Worm (Caenorhabditis elegans) whole organism, L1 larva: ENCODE results near the gene lelo-3.
A peak's percentile ranks its signal among the peaks of the same experiment; 100 is the strongest.

ENCODE experiments used
- C34B4.2 ChIP-seq: sonication (generic microtip); optimal IDR thresholded peaks from 2 replicates; lab custom pipeline; 2017; ENCODE audit warnings: mild to moderate bottlenecking, missing genetic modification characterization, missing compliant biosample characterization
- Y116A8C.19 ChIP-seq: sonication (generic microtip); optimal IDR thresholded peaks from 2 replicates; lab custom pipeline; 2016; ENCODE audit warnings: missing compliant biosample characterization, missing genetic modification characterization, borderline replicate concordance
- alr-1 ChIP-seq: fragments of 200-800 bp; sonication (Bioruptor generic); optimal IDR thresholded peaks from 2 replicates; lab custom pipeline; 2018; ENCODE audit warnings: borderline replicate concordance, mild to moderate bottlenecking, missing genetic modification characterization, missing compliant biosample characterization
- aly-2 ChIP-seq: fragments of 150-350 bp; optimal IDR thresholded peaks from 2 replicates; lab custom pipeline; 2014; ENCODE audit warnings: missing biosample characterization, missing genetic modification characterization
- ama-1 ChIP-seq: fragments of 150-350 bp; optimal IDR thresholded peaks from 2 replicates; lab custom pipeline; 2014
- blmp-1 ChIP-seq: fragments of 150-350 bp; optimal IDR thresholded peaks from 2 replicates; lab custom pipeline; 2014; ENCODE audit warnings: missing biosample characterization, missing genetic modification characterization
- ceh-63 ChIP-seq: fragments of 200-800 bp; sonication (Bioruptor generic); optimal IDR thresholded peaks from 2 replicates; lab custom pipeline; 2018; ENCODE audit warnings: mild to moderate bottlenecking, missing genetic modification characterization, missing compliant biosample characterization
- ceh-8 ChIP-seq: fragments of 200-800 bp; sonication (Bioruptor generic); optimal IDR thresholded peaks from 2 replicates; lab custom pipeline; 2018; ENCODE audit warnings: mild to moderate bottlenecking, missing genetic modification characterization, moderate library complexity, missing compliant biosample characterization
- ces-1 ChIP-seq: fragments of 150-350 bp; optimal IDR thresholded peaks from 2 replicates; lab custom pipeline; 2014; ENCODE audit warnings: missing biosample characterization, missing genetic modification reagents, missing genetic modification characterization
- dpl-1 ChIP-seq, 3 experiments: fragments of 150-350 bp in 2 of 3; sonication (generic microtip) in 1 of 3; optimal IDR thresholded peaks; 2 replicates each; lab custom pipeline; 2014 to 2017; ENCODE audit warnings: missing biosample characterization in 3 of 3, missing genetic modification characterization in 3 of 3, missing genetic modification reagents in 3 of 3
- dsc-1 ChIP-seq: sonication (generic microtip); optimal IDR thresholded peaks from 2 replicates; lab custom pipeline; 2016; ENCODE audit warnings: mild to moderate bottlenecking, missing genetic modification characterization, missing compliant biosample characterization
- efl-3 ChIP-seq: fragments of 200-800 bp; sonication (Bioruptor generic); optimal IDR thresholded peaks from 2 replicates; lab custom pipeline; 2018; ENCODE audit warnings: mild to moderate bottlenecking, missing genetic modification characterization, missing compliant biosample characterization
- elt-2 ChIP-seq: sonication (generic microtip); optimal IDR thresholded peaks from 2 replicates; lab custom pipeline; 2016; ENCODE audit warnings: missing genetic modification characterization, mild to moderate bottlenecking, inconsistent platforms, missing compliant biosample characterization, missing genetic modification reagents
- elt-3 ChIP-seq, 6 experiments: fragments of 150-350 bp in 1 of 6; sonication (generic microtip); optimal IDR thresholded peaks; 2 replicates each; lab custom pipeline; 2017 to 2018; ENCODE audit warnings: missing biosample characterization in 6 of 6, missing genetic modification characterization in 6 of 6, inconsistent platforms in 1 of 6
- ets-5 ChIP-seq: fragments of 200-800 bp; sonication (Bioruptor generic); IDR thresholded peaks from 2 replicates; pipeline ENCODE4 v1.3.6; 2022; ENCODE audit warnings: missing genetic modification characterization, missing compliant biosample characterization
- fkh-4 ChIP-seq: sonication (generic microtip); optimal IDR thresholded peaks from 2 replicates; lab custom pipeline; 2016; ENCODE audit warnings: missing compliant biosample characterization, missing genetic modification characterization, borderline replicate concordance
- grh-1 ChIP-seq: fragments of 200-800 bp; sonication (Bioruptor generic); IDR thresholded peaks from 2 replicates; pipeline ENCODE4 v1.3.6; 2022; ENCODE audit warnings: missing genetic modification reagents, missing genetic modification characterization, missing compliant biosample characterization
- hlh-17 ChIP-seq: fragments of 200-800 bp; sonication (Bioruptor generic); optimal IDR thresholded peaks from 2 replicates; lab custom pipeline; 2018; ENCODE audit warnings: missing genetic modification characterization, mild to moderate bottlenecking, missing compliant biosample characterization, moderate library complexity, borderline replicate concordance
- isw-1 ChIP-seq: fragments of 200-800 bp; sonication (Bioruptor generic); IDR thresholded peaks from 2 replicates; pipeline ENCODE4 v1.3.6; 2022; ENCODE audit warnings: missing genetic modification characterization, missing compliant biosample characterization
- jun-1 ChIP-seq: fragments of 150-350 bp; optimal IDR thresholded peaks from 2 replicates; lab custom pipeline; 2014; ENCODE audit warnings: missing biosample characterization, missing genetic modification reagents, missing genetic modification characterization
- lin-13 ChIP-seq: fragments of 150-350 bp; optimal IDR thresholded peaks from 2 replicates; lab custom pipeline; 2014; ENCODE audit warnings: missing biosample characterization, missing genetic modification reagents, missing genetic modification characterization
- lin-14 ChIP-seq: fragments of 200-800 bp; sonication (Bioruptor generic); optimal IDR thresholded peaks from 2 replicates; lab custom pipeline; 2018; ENCODE audit warnings: mild to moderate bottlenecking, missing genetic modification characterization, moderate library complexity, missing compliant biosample characterization
- lir-3 ChIP-seq: sonication (generic microtip); optimal IDR thresholded peaks from 2 replicates; lab custom pipeline; 2016; ENCODE audit warnings: mild to moderate bottlenecking, missing genetic modification characterization, moderate library complexity, missing compliant biosample characterization; ENCODE audit not compliant: poor library complexity
- mdl-1 ChIP-seq, 2 experiments: fragments of 150-350 bp; optimal IDR thresholded peaks; 2 replicates each; lab custom pipeline; 2014 to 2017; ENCODE audit warnings: missing biosample characterization in 2 of 2, missing genetic modification characterization in 2 of 2, inconsistent platforms in 1 of 2
- mef-2 ChIP-seq: fragments of 150-350 bp; optimal IDR thresholded peaks from 2 replicates; lab custom pipeline; 2014; ENCODE audit warnings: missing biosample characterization, missing genetic modification characterization
- mep-1 ChIP-seq: fragments of 150-350 bp; optimal IDR thresholded peaks from 2 replicates; lab custom pipeline; 2014; ENCODE audit warnings: missing biosample characterization, missing genetic modification characterization
- nhr-19 ChIP-seq: fragments of 200-800 bp; sonication (Bioruptor generic); conservative IDR thresholded peaks from 2 replicates; pipeline ENCODE4 v1.3.6; 2022; ENCODE audit warnings: missing genetic modification characterization, missing compliant biosample characterization
- nhr-237 ChIP-seq: fragments of 150-350 bp; optimal IDR thresholded peaks from 2 replicates; lab custom pipeline; 2014; ENCODE audit warnings: missing biosample characterization, missing genetic modification characterization
- nhr-28 ChIP-seq: fragments of 150-350 bp; optimal IDR thresholded peaks from 2 replicates; lab custom pipeline; 2014; ENCODE audit warnings: missing biosample characterization, missing genetic modification characterization
- nhr-47 ChIP-seq: sonication (generic microtip); optimal IDR thresholded peaks from 2 replicates; lab custom pipeline; 2016; ENCODE audit warnings: mild to moderate bottlenecking, missing genetic modification characterization, moderate library complexity, missing compliant biosample characterization
- nhr-71 ChIP-seq: sonication (generic microtip); optimal IDR thresholded peaks from 2 replicates; lab custom pipeline; 2016; ENCODE audit warnings: mild to moderate bottlenecking, missing genetic modification characterization, moderate library complexity, missing compliant biosample characterization
- nhr-85 ChIP-seq: sonication (generic microtip); peaks from one replicate; lab custom pipeline; 2016; ENCODE audit warnings: missing genetic modification characterization, inconsistent platforms, missing compliant biosample characterization
- nhr-90 ChIP-seq: sonication (generic microtip); optimal IDR thresholded peaks from 2 replicates; lab custom pipeline; 2016; ENCODE audit warnings: mild to moderate bottlenecking, missing genetic modification characterization, missing compliant biosample characterization; ENCODE audit not compliant: poor library complexity
- pag-3 ChIP-seq: sonication (generic microtip); optimal IDR thresholded peaks from 2 replicates; lab custom pipeline; 2017; ENCODE audit warnings: missing genetic modification characterization, mild to moderate bottlenecking, missing compliant biosample characterization, antibody characterized with exemption, borderline replicate concordance; ENCODE audit not compliant: insufficient read depth
- pax-3 ChIP-seq: fragments of 200-800 bp; sonication (Bioruptor generic); optimal IDR thresholded peaks from 2 replicates; lab custom pipeline; 2018; ENCODE audit warnings: mild to moderate bottlenecking, missing genetic modification characterization, moderate library complexity, missing compliant biosample characterization
- pqm-1 ChIP-seq: sonication (generic microtip); optimal IDR thresholded peaks from 3 replicates; lab custom pipeline; 2017; ENCODE audit warnings: missing biosample characterization, missing genetic modification characterization
- rnt-1 ChIP-seq: sonication (generic microtip); optimal IDR thresholded peaks from 2 replicates; lab custom pipeline; 2016; ENCODE audit warnings: mild to moderate bottlenecking, missing genetic modification characterization, moderate library complexity, missing compliant biosample characterization
- skn-1 ChIP-seq: fragments of 150-350 bp; optimal IDR thresholded peaks from 2 replicates; lab custom pipeline; 2014; ENCODE audit warnings: missing biosample characterization, missing genetic modification characterization
- sox-4 ChIP-seq: sonication (generic microtip); optimal IDR thresholded peaks from 2 replicates; lab custom pipeline; 2016; ENCODE audit warnings: missing genetic modification characterization, missing compliant biosample characterization
- tbx-2 ChIP-seq: sonication (generic microtip); optimal IDR thresholded peaks from 2 replicates; lab custom pipeline; 2016; ENCODE audit warnings: missing genetic modification characterization, missing compliant biosample characterization
- tlp-1 ChIP-seq: fragments of 150-350 bp; optimal IDR thresholded peaks from 2 replicates; lab custom pipeline; 2014; ENCODE audit warnings: missing biosample characterization, missing genetic modification characterization
- unc-130 ChIP-seq: fragments of 150-350 bp; optimal IDR thresholded peaks from 2 replicates; lab custom pipeline; 2017; ENCODE audit warnings: missing biosample characterization, missing genetic modification characterization, inconsistent platforms
- unc-86 ChIP-seq: sonication (generic microtip); optimal IDR thresholded peaks from 2 replicates; lab custom pipeline; 2016; ENCODE audit warnings: missing genetic modification characterization, missing compliant biosample characterization
- vab-15 ChIP-seq: sonication (generic microtip); optimal IDR thresholded peaks from 2 replicates; lab custom pipeline; 2017; ENCODE audit warnings: missing genotype, mild to moderate bottlenecking, missing genetic modification characterization, missing compliant biosample characterization
- xbp-1 ChIP-seq: sonication (generic microtip); optimal IDR thresholded peaks from 2 replicates; lab custom pipeline; 2016; ENCODE audit warnings: missing genetic modification characterization, missing compliant biosample characterization
- zip-4 ChIP-seq: fragments of 200-800 bp; sonication (Bioruptor generic); optimal IDR thresholded peaks from 2 replicates; lab custom pipeline; 2018; ENCODE audit warnings: mild to moderate bottlenecking, missing genetic modification characterization, moderate library complexity, missing compliant biosample characterization
- ztf-4 ChIP-seq: fragments of 150-350 bp; optimal IDR thresholded peaks from 2 replicates; lab custom pipeline; 2014; ENCODE audit warnings: missing biosample characterization, missing genetic modification characterization

The lelo-3 gene

ce11 chrX:6041995-6042481 is 19.7 kb upstream of the lelo-3 start (continued):
- TF ChIP-seq jun-1 (tag; lab: Kevin White, UChicago) (peak; percentile 76), isw-1 (GFP tag; lab: Robert Waterston, UW) (no peak)

ce11 chrX:6041094-6041441 is 18.7 kb upstream of the lelo-3 start:
- no peak for TF ChIP-seq jun-1 (tag; lab: Kevin White, UChicago)
- peak; percentile 5 for TF ChIP-seq blmp-1 (tag; lab: Kevin White, UChicago)
- TF ChIP-seq elt-2 = peak; percentile 27

ce11 chrX:6040435-6041093 is 18.2 kb upstream of the lelo-3 start:
- TF ChIP-seq sox-4 = no peak
- no peak for TF ChIP-seq pqm-1
- TF ChIP-seq mep-1 (tag; lab: Kevin White, UChicago) = no peak
- no peak for TF ChIP-seq xbp-1
- peak; percentile 10 for TF ChIP-seq nhr-47 (tag; lab: Kevin White, UChicago)
- TF ChIP-seq nhr-85 (tag; lab: Kevin White, UChicago) = peak; percentile 51
- no peak for TF ChIP-seq zip-4 (GFP tag; lab: Kevin White, UChicago)
- TF ChIP-seq vab-15 (tag; lab: Kevin White, UChicago) = no peak
- no peak for TF ChIP-seq mef-2 (tag; lab: Kevin White, UChicago)
- TF ChIP-seq efl-3 (GFP tag; lab: Kevin White, UChicago) = no peak
- TF ChIP-seq fkh-4 (tag; lab: Kevin White, UChicago) = peak; percentile 11
- no peak for TF ChIP-seq skn-1 (tag; lab: Kevin White, UChicago)
- no peak for TF ChIP-seq nhr-237
- TF ChIP-seq dpl-1 (GFP tag; optimal IDR thresholded peaks at IDR 0.05; lab: Kevin White, UChicago) = no peak
- TF ChIP-seq nhr-19 = no peak; the same call in 1 of the 2 replicates
- peak; percentile 55 for TF ChIP-seq dsc-1
- no peak for TF ChIP-seq pag-3 (tag; lab: Kevin White, UChicago)
- TF ChIP-seq isw-1 (GFP tag; lab: Robert Waterston, UW) = no peak
- peak; percentile 11 for TF ChIP-seq nhr-90 (tag; lab: Kevin White, UChicago)
- TF ChIP-seq unc-130 (tag; lab: Kevin White, UChicago) = no peak
- peak; percentile 68 for TF ChIP-seq lin-14 (GFP tag; lab: Kevin White, UChicago)
- no peak for TF ChIP-seq lir-3
- no peak for TF ChIP-seq Y116A8C.19 (tag; lab: Kevin White, UChicago)
- TF ChIP-seq ets-5 (GFP tag; lab: Robert Waterston, UW) = no peak
- peak; percentile 35 for TF ChIP-seq rnt-1 (tag; lab: Kevin White, UChicago)
- TF ChIP-seq tbx-2 (tag; lab: Kevin White, UChicago) = no peak
- no peak for TF ChIP-seq nhr-28
- TF ChIP-seq pax-3 (tag; lab: Kevin White, UChicago) = no peak
- TF ChIP-seq ceh-8 (GFP tag; lab: Kevin White, UChicago) = no peak
- TF ChIP-seq grh-1 (GFP tag; lab: Robert Waterston, UW) = no peak
- no peak for TF ChIP-seq mdl-1 (tag; optimal IDR thresholded peaks at IDR 0.05; lab: Kevin White, UChicago)
- TF ChIP-seq ztf-4 = no peak
- peak in 2 of 6 experiments; percentile 16 to 51 for TF ChIP-seq elt-3 (tag; optimal IDR thresholded peaks at IDR 0.05; lab: Kevin White, UChicago)
- no peak for TF ChIP-seq ceh-63 (GFP tag; lab: Kevin White, UChicago)
- no peak for TF ChIP-seq unc-86 (tag; lab: Kevin White, UChicago)
- no peak for TF ChIP-seq jun-1 (tag; lab: Kevin White, UChicago)
- no peak for TF ChIP-seq hlh-17
- no peak for TF ChIP-seq alr-1 (tag; lab: Kevin White, UChicago)
- no peak for TF ChIP-seq C34B4.2
- peak; percentile 36 for TF ChIP-seq nhr-71 (tag; lab: Kevin White, UChicago)
- no peak for TF ChIP-seq lin-13 (GFP tag; lab: Kevin White, UChicago)
- no peak for TF ChIP-seq ces-1
- TF ChIP-seq tlp-1 (tag; lab: Kevin White, UChicago) = no peak
- no peak for TF ChIP-seq ama-1 (lab: Kevin White, UChicago)
- no peak for TF ChIP-seq aly-2 (tag; lab: Kevin White, UChicago)
